Fruit fly (Drosophila melanogaster) whole organism, embryonic: ENCODE results near the gene Hr83.

Source experiments
- CG10366 ChIP-seq: fragments of 200-800 bp; sonication (Bioruptor generic); IDR thresholded peaks from 2 replicates; pipeline ENCODE4 v1.3.6; 2022; ENCODE audit warnings: missing biosample characterization, missing genetic modification characterization
- CG12299 ChIP-seq: fragments of 200-800 bp; sonication (Bioruptor generic); optimal IDR thresholded peaks from 2 replicates; lab custom pipeline; 2018; ENCODE audit warnings: missing biosample characterization, mild to moderate bottlenecking, missing genetic modification characterization
- CG1529 ChIP-seq: fragments of 200-800 bp; sonication (Bioruptor generic); optimal IDR thresholded peaks from 3 replicates; lab custom pipeline; 2018; ENCODE audit warnings: missing biosample characterization, missing genetic modification characterization
- CG15479 ChIP-seq: fragments of 200-800 bp; sonication (Bioruptor generic); optimal IDR thresholded peaks from 3 replicates; lab custom pipeline; 2019; ENCODE audit warnings: missing biosample characterization, mild to moderate bottlenecking, missing genetic modification characterization, moderate library complexity
- CG18011 ChIP-seq: fragments of 200-800 bp; sonication (Bioruptor generic); optimal IDR thresholded peaks from 2 replicates; lab custom pipeline; 2017; ENCODE audit warnings: missing biosample characterization, missing genetic modification characterization, mild to moderate bottlenecking, moderate library complexity, missing genotype
- CG18599 ChIP-seq: fragments of 200-800 bp; sonication (Bioruptor generic); optimal IDR thresholded peaks from 3 replicates; lab custom pipeline; 2017; ENCODE audit warnings: missing biosample characterization, missing genetic modification characterization, mild to moderate bottlenecking, moderate library complexity, missing genetic modification reagents
- CG2116 ChIP-seq: fragments of 200-800 bp; sonication (Bioruptor generic); optimal IDR thresholded peaks from 3 replicates; lab custom pipeline; 2018; ENCODE audit warnings: missing biosample characterization, mild to moderate bottlenecking, missing genetic modification characterization
- CG2199 ChIP-seq: fragments of 200-800 bp; sonication (Bioruptor generic); IDR thresholded peaks from 3 replicates; pipeline ENCODE4 v1.3.6; 2022; ENCODE audit warnings: missing biosample characterization, missing genetic modification characterization
- CG2202 ChIP-seq: fragments of 200-800 bp; sonication (Bioruptor generic); optimal IDR thresholded peaks from 2 replicates; lab custom pipeline; 2018; ENCODE audit warnings: missing biosample characterization, mild to moderate bottlenecking, missing genetic modification characterization
- CG2678 ChIP-seq: fragments of 200-800 bp; sonication (Bioruptor generic); optimal IDR thresholded peaks from 3 replicates; lab custom pipeline; 2019; ENCODE audit warnings: missing biosample characterization, mild to moderate bottlenecking, missing genetic modification characterization, moderate library complexity
- CG34224 ChIP-seq: fragments of 200-800 bp; sonication (Bioruptor generic); IDR thresholded peaks from 3 replicates; pipeline ENCODE4 v1.3.6; 2022; ENCODE audit warnings: missing biosample characterization, missing genetic modification characterization; ENCODE audit not compliant: partially characterized antibody
- CG5180 ChIP-seq: fragments of 200-800 bp; sonication (Bioruptor generic); optimal IDR thresholded peaks from 3 replicates; lab custom pipeline; 2017; ENCODE audit warnings: missing biosample characterization, missing genetic modification characterization, mild to moderate bottlenecking, moderate library complexity, missing genetic modification reagents
- CG6272 ChIP-seq: fragments of 200-800 bp; sonication (Bioruptor generic); IDR thresholded peaks from 2 replicates; pipeline ENCODE4 v1.3.6; 2022; ENCODE audit warnings: missing biosample characterization, missing genetic modification characterization
- CG7271 ChIP-seq: fragments of 200-800 bp; sonication (Bioruptor generic); optimal IDR thresholded peaks from 2 replicates; lab custom pipeline; 2018; ENCODE audit warnings: missing biosample characterization, mild to moderate bottlenecking, missing genetic modification characterization, moderate library complexity
- CG7786 ChIP-seq: fragments of 200-800 bp; sonication (Bioruptor generic); optimal IDR thresholded peaks from 2 replicates; lab custom pipeline; 2016; ENCODE audit warnings: missing biosample characterization, missing genetic modification characterization
- CG8281 ChIP-seq: fragments of 200-800 bp; sonication (Bioruptor generic); optimal IDR thresholded peaks from 2 replicates; lab custom pipeline; 2018; ENCODE audit warnings: missing biosample characterization, mild to moderate bottlenecking, missing genetic modification characterization, moderate library complexity
- CG8359 ChIP-seq: fragments of 200-800 bp; sonication (Bioruptor generic); optimal IDR thresholded peaks from 2 replicates; lab custom pipeline; 2017; ENCODE audit warnings: missing biosample characterization, mild to moderate bottlenecking, missing genetic modification characterization, borderline replicate concordance
- CG9609 ChIP-seq: fragments of 200-800 bp; sonication (Bioruptor generic); optimal IDR thresholded peaks from 3 replicates; lab custom pipeline; 2016; ENCODE audit warnings: missing biosample characterization, missing genetic modification characterization
- Dad ChIP-seq: fragments of 200-800 bp; sonication (Bioruptor generic); optimal IDR thresholded peaks from 3 replicates; lab custom pipeline; 2016; ENCODE audit warnings: missing biosample characterization, missing genetic modification characterization
- Deaf1 ChIP-seq: fragments of 200-800 bp; optimal IDR thresholded peaks from 3 replicates; lab custom pipeline; 2019; ENCODE audit warnings: missing biosample characterization, mild to moderate bottlenecking, missing genetic modification characterization, moderate library complexity
- Dll ChIP-seq: fragments of 200-800 bp; sonication (Bioruptor generic); IDR thresholded peaks from 4 replicates; pipeline ENCODE4 v1.3.6; 2022; ENCODE audit warnings: missing biosample characterization, missing genetic modification characterization; ENCODE audit not compliant: partially characterized antibody
- Dp ChIP-seq: fragments of 200-800 bp; sonication (Bioruptor generic); optimal IDR thresholded peaks from 2 replicates; lab custom pipeline; 2018; ENCODE audit warnings: missing biosample characterization, mild to moderate bottlenecking, missing genetic modification characterization, moderate library complexity
- Drgx ChIP-seq: fragments of 200-800 bp; sonication (Bioruptor generic); IDR thresholded peaks from 2 replicates; pipeline ENCODE4 v1.3.6; 2022; ENCODE audit warnings: missing biosample characterization, missing genetic modification characterization
- E2f2 ChIP-seq: fragments of 200-800 bp; sonication (Bioruptor generic); IDR thresholded peaks from 2 replicates; pipeline ENCODE4 v1.3.6; 2022; ENCODE audit warnings: missing biosample characterization, missing genetic modification characterization
- Gsc ChIP-seq: fragments of 200-800 bp; sonication (Bioruptor generic); IDR thresholded peaks from 2 replicates; pipeline ENCODE4 v1.3.6; 2022; ENCODE audit warnings: missing biosample characterization, missing genetic modification characterization
- NK7.1 ChIP-seq: fragments of 200-800 bp; sonication (Bioruptor generic); optimal IDR thresholded peaks from 3 replicates; lab custom pipeline; 2016; ENCODE audit warnings: missing biosample characterization, missing genetic modification characterization
- Ravus ChIP-seq: fragments of 200-800 bp; sonication (Bioruptor generic); IDR thresholded peaks from 2 replicates; pipeline ENCODE4 v1.3.6; 2022; ENCODE audit warnings: missing biosample characterization, missing genetic modification characterization
- Usf ChIP-seq: fragments of 200-800 bp; sonication (Bioruptor generic); optimal IDR thresholded peaks from 2 replicates; lab custom pipeline; 2017; ENCODE audit warnings: missing genotype, missing biosample characterization, missing genetic modification characterization
- YL-1 ChIP-seq: fragments of 200-800 bp; sonication (Bioruptor generic); optimal IDR thresholded peaks from 3 replicates; lab custom pipeline; 2017; ENCODE audit warnings: missing biosample characterization, mild to moderate bottlenecking, missing genetic modification characterization
- ab ChIP-seq: fragments of 200-800 bp; sonication (Bioruptor generic); optimal IDR thresholded peaks from 2 replicates; lab custom pipeline; 2016; ENCODE audit warnings: missing biosample characterization, missing genetic modification characterization
- az2 ChIP-seq: fragments of 200-800 bp; sonication (Bioruptor generic); optimal IDR thresholded peaks from 3 replicates; lab custom pipeline; 2016; ENCODE audit warnings: missing biosample characterization, missing genetic modification characterization
- bab2 ChIP-seq: fragments of 200-800 bp; sonication (Bioruptor generic); optimal IDR thresholded peaks from 2 replicates; lab custom pipeline; 2016; ENCODE audit warnings: missing biosample characterization, missing genetic modification characterization
- bsh ChIP-seq, 2 experiments: fragments of 200-800 bp; sonication (Bioruptor generic); optimal IDR thresholded peaks; 2 replicates each; lab custom pipeline; 2017 to 2018; ENCODE audit warnings: mild to moderate bottlenecking in 2 of 2, missing biosample characterization in 2 of 2, missing genetic modification characterization in 2 of 2, moderate library complexity in 1 of 2
- chn ChIP-seq: fragments of 200-800 bp; sonication (Bioruptor generic); optimal IDR thresholded peaks from 2 replicates; lab custom pipeline; 2016; ENCODE audit warnings: missing biosample characterization, missing genetic modification characterization
- croc ChIP-seq: fragments of 200-800 bp; sonication (Bioruptor generic); conservative IDR thresholded peaks from 3 replicates; pipeline ENCODE4 v1.3.6; 2022; ENCODE audit warnings: missing biosample characterization, missing genetic modification characterization
- crol ChIP-seq: fragments of 200-800 bp; sonication (Bioruptor generic); IDR thresholded peaks from 2 replicates; pipeline ENCODE4 v1.3.6; 2022; ENCODE audit warnings: missing biosample characterization, missing genetic modification characterization
- crp ChIP-seq, 2 experiments: fragments of 200-800 bp; sonication (Bioruptor generic); optimal IDR thresholded peaks; 2 replicates in 1 of 2; 3 replicates in 1 of 2; lab custom pipeline; 2017; ENCODE audit warnings: missing biosample characterization in 2 of 2, missing genetic modification characterization in 2 of 2, mild to moderate bottlenecking in 1 of 2, moderate library complexity in 1 of 2
- eyg ChIP-seq: fragments of 200-800 bp; sonication (Bioruptor generic); optimal IDR thresholded peaks from 3 replicates; lab custom pipeline; 2016; ENCODE audit warnings: missing biosample characterization, missing genetic modification characterization
- grau ChIP-seq: fragments of 200-800 bp; optimal IDR thresholded peaks from 3 replicates; lab custom pipeline; 2019; ENCODE audit warnings: missing biosample characterization, mild to moderate bottlenecking, missing genetic modification characterization, moderate library complexity
- hkb ChIP-seq, 2 experiments: fragments of 200-800 bp in 1 of 2; fragments of >200 bp in 1 of 2; sonication (Bioruptor generic) in 1 of 2; IDR thresholded peaks in 1 of 2; optimal IDR thresholded peaks in 1 of 2; 2 replicates each; pipeline versions ENCODE4 v1.3.6 to Lab custom; 2017 to 2022; ENCODE audit warnings: missing biosample characterization in 1 of 2, missing genetic modification characterization in 1 of 2
- ken ChIP-seq: fragments of 200-800 bp; sonication (Bioruptor generic); IDR thresholded peaks from 3 replicates; pipeline ENCODE4 v1.3.6; 2022; ENCODE audit warnings: missing biosample characterization, missing genetic modification characterization
- pzg ChIP-seq: fragments of 200-800 bp; sonication (Bioruptor generic); optimal IDR thresholded peaks from 3 replicates; lab custom pipeline; 2018; ENCODE audit warnings: missing biosample characterization, mild to moderate bottlenecking, missing genetic modification characterization, moderate library complexity
- sd ChIP-seq: fragments of 200-800 bp; sonication (Bioruptor generic); optimal IDR thresholded peaks from 3 replicates; lab custom pipeline; 2018; ENCODE audit warnings: missing biosample characterization, mild to moderate bottlenecking, missing genetic modification characterization, moderate library complexity
- shn ChIP-seq: fragments of 200-800 bp; sonication (Bioruptor generic); optimal IDR thresholded peaks from 3 replicates; lab custom pipeline; 2016; ENCODE audit warnings: missing biosample characterization, missing genetic modification characterization
- stc ChIP-seq: fragments of 200-800 bp; sonication (Bioruptor generic); IDR thresholded peaks from 2 replicates; pipeline ENCODE4 v1.3.6; 2022; ENCODE audit warnings: missing biosample characterization, missing genetic modification characterization
- tll ChIP-seq, 2 experiments: fragments of 200-800 bp in 1 of 2; fragments of >200 bp in 1 of 2; sonication (Bioruptor generic) in 1 of 2; optimal IDR thresholded peaks; 2 replicates each; lab custom pipeline; 2017 to 2019; ENCODE audit warnings: missing biosample characterization in 2 of 2, missing genetic modification characterization in 2 of 2, mild to moderate bottlenecking in 1 of 2, moderate library complexity in 1 of 2
- toy ChIP-seq: fragments of 200-800 bp; sonication (Bioruptor generic); IDR thresholded peaks from 2 replicates; pipeline ENCODE4 v1.3.6; 2022; ENCODE audit warnings: missing biosample characterization, missing genetic modification characterization
- trem ChIP-seq: fragments of 200-800 bp; optimal IDR thresholded peaks from 3 replicates; lab custom pipeline; 2019; ENCODE audit warnings: missing biosample characterization, mild to moderate bottlenecking, missing genetic modification characterization, moderate library complexity
- zfh2 ChIP-seq: fragments of 200-800 bp; sonication (Bioruptor generic); optimal IDR thresholded peaks from 2 replicates; lab custom pipeline; 2016; ENCODE audit warnings: missing biosample characterization, missing genetic modification characterization

The Hr83 gene

dm6 chr3R:6368100-6368499 is 19.1 kb downstream of the Hr83 start, which contains the start of gene CG42724:
Gene CG42724, minus strand, starts transcription at chr3R:6368288.
- TF ChIP-seq crp (GFP tag; optimal IDR thresholded peaks at IDR 0.05; lab: Kevin White, UChicago) (no peak), CG2202 (tag; lab: Kevin White, UChicago) (no peak), CG18011 (GFP tag; lab: Kevin White, UChicago) (peak; percentile 42), Dp (GFP tag; lab: Kevin White, UChicago) (peak; percentile 24), Drgx (GFP tag; lab: Robert Waterston, UW) (no peak), ken (GFP tag; lab: Robert Waterston, UW) (peak; percentile 63; the same call in 2 of the 3 replicates), bsh (GFP tag; optimal IDR thresholded peaks at IDR 0.05; lab: Kevin White, UChicago) (no peak), NK7.1 (GFP tag; lab: Kevin White, UChicago) (peak; percentile 57), CG12299 (tag; lab: Kevin White, UChicago) (peak; percentile 39), CG5180 (GFP tag; lab: Kevin White, UChicago) (no peak), CG34224 (GFP tag; lab: Robert Waterston, UW) (no peak), Deaf1 (tag; lab: Kevin White, UChicago) (no peak), stc (GFP tag; lab: Robert Waterston, UW) (peak; percentile 44; the same call in 1 of the 2 replicates), CG2199 (0 out of 3 replicates have a peak, but pooled peaks have one; percentile 55), CG8359 (GFP tag; lab: Kevin White, UChicago) (no peak), CG6272 (GFP tag; lab: Robert Waterston, UW) (peak; percentile 57; the same call in 1 of the 2 replicates), toy (GFP tag; lab: Robert Waterston, UW) (no peak), CG8281 (tag; lab: Kevin White, UChicago) (no peak), CG7786 (peak; percentile 71), CG2678 (tag; lab: Kevin White, UChicago) (no peak), E2f2 (GFP tag; lab: Robert Waterston, UW) (peak; percentile 29; the same call in 1 of the 2 replicates), ab (GFP tag; lab: Kevin White, UChicago) (peak; percentile 8), sd (no peak), Ravus (GFP tag; lab: Robert Waterston, UW) (no peak), grau (tag; lab: Kevin White, UChicago) (no peak), hkb (optimal IDR thresholded peaks at IDR 0.05; lab: Kevin White, UChicago) (peak; percentile 42), hkb (GFP tag; IDR thresholded peaks at IDR 0.05; lab: Robert Waterston, UW) (no peak), CG2116 (GFP tag; lab: Kevin White, UChicago) (peak; percentile 43), pzg (GFP tag; lab: Kevin White, UChicago) (peak; percentile 86), tll (GFP tag; optimal IDR thresholded peaks at IDR 0.05; lab: Kevin White, UChicago) (no peak), Dad (GFP tag; lab: Kevin White, UChicago) (peak; percentile 55), Gsc (GFP tag; lab: Robert Waterston, UW) (no peak), Usf (GFP tag; lab: Kevin White, UChicago) (no peak), Dll (GFP tag; lab: Robert Waterston, UW) (no peak; the same call in 2 of the 4 replicates), YL-1 (peak; percentile 64), CG18599 (GFP tag; lab: Kevin White, UChicago) (no peak), zfh2 (GFP tag; lab: Kevin White, UChicago) (peak; percentile 79), eyg (peak; percentile 30), bab2 (GFP tag; lab: Kevin White, UChicago) (peak; percentile 72), trem (tag; lab: Kevin White, UChicago) (peak; percentile 71), chn (peak; percentile 80), crol (GFP tag; lab: Robert Waterston, UW) (no peak), CG1529 (GFP tag; lab: Kevin White, UChicago) (no peak), shn (GFP tag; lab: Kevin White, UChicago) (peak; percentile 68), CG9609 (peak; percentile 68), CG10366 (GFP tag; lab: Robert Waterston, UW) (peak; percentile 29; the same call in 1 of the 2 replicates), croc (GFP tag; lab: Robert Waterston, UW) (peak; percentile 35; the same call in 1 of the 3 replicates), CG7271 (tag; lab: Kevin White, UChicago) (no peak), az2 (GFP tag; lab: Kevin White, UChicago) (peak; percentile 47), CG15479 (GFP tag; lab: Kevin White, UChicago) (peak; percentile 37)
